Worm (Caenorhabditis elegans) whole organism, young adult: ENCODE results near the gene T16G12.8.

Experiments used
- atf-7 ChIP-seq: sonication (generic microtip); optimal IDR thresholded peaks from 2 replicates; lab custom pipeline; 2017; ENCODE audit warnings: mild to moderate bottlenecking, missing genetic modification characterization, missing compliant biosample characterization
- athp-1 ChIP-seq: sonication (generic microtip); optimal IDR thresholded peaks from 2 replicates; lab custom pipeline; 2017; ENCODE audit warnings: mild to moderate bottlenecking, missing genetic modification characterization, missing compliant biosample characterization
- egrh-3 ChIP-seq: fragments of 200-800 bp; sonication (Bioruptor generic); IDR thresholded peaks from 2 replicates; pipeline ENCODE4 v1.3.6; 2022; ENCODE audit warnings: missing genetic modification reagents, missing genetic modification characterization, missing compliant biosample characterization
- fkh-3 ChIP-seq: sonication (generic microtip); optimal IDR thresholded peaks from 2 replicates; lab custom pipeline; 2016; ENCODE audit warnings: mild to moderate bottlenecking, missing genetic modification characterization, missing compliant biosample characterization
- unc-130 ChIP-seq: sonication (generic microtip); optimal IDR thresholded peaks from 2 replicates; lab custom pipeline; 2016; ENCODE audit warnings: missing genetic modification reagents, missing genetic modification characterization, missing compliant biosample characterization
- ztf-18 ChIP-seq: sonication (generic microtip); optimal IDR thresholded peaks from 2 replicates; lab custom pipeline; 2016; ENCODE audit warnings: missing genotype, mild to moderate bottlenecking, missing genetic modification characterization, missing compliant biosample characterization

ce11 chrIII:10083242-10083641 lies 24.1 kb downstream of the T16G12.8 start, which contains the start of gene T16H12.3:
- no peak for TF ChIP-seq unc-130 (GFP tag; lab: Kevin White, UChicago)
- no peak for TF ChIP-seq athp-1
- no peak for TF ChIP-seq egrh-3 (GFP tag; lab: Robert Waterston, UW)
- TF ChIP-seq fkh-3 (tag; lab: Kevin White, UChicago) = no peak
- TF ChIP-seq ztf-18 (tag; lab: Kevin White, UChicago) = no peak
- TF ChIP-seq atf-7 = no peak
